Worm (Caenorhabditis elegans) whole organism, L1 larva: ENCODE data around the gene C02B8.1.

Experiments
- C16A3.4 ChIP-seq: fragments of 150-350 bp; optimal IDR thresholded peaks from 2 replicates; lab custom pipeline; 2014; ENCODE audit warnings: missing biosample characterization, missing genetic modification characterization
- C34B4.2 ChIP-seq: sonication (generic microtip); optimal IDR thresholded peaks from 2 replicates; lab custom pipeline; 2017; ENCODE audit warnings: mild to moderate bottlenecking, missing genetic modification characterization, missing compliant biosample characterization
- F16B12.6 ChIP-seq: fragments of 150-350 bp; optimal IDR thresholded peaks from 2 replicates; lab custom pipeline; 2014; ENCODE audit warnings: missing biosample characterization, missing genetic modification characterization
- aly-2 ChIP-seq: fragments of 150-350 bp; optimal IDR thresholded peaks from 2 replicates; lab custom pipeline; 2014; ENCODE audit warnings: missing biosample characterization, missing genetic modification characterization
- blmp-1 ChIP-seq: fragments of 150-350 bp; optimal IDR thresholded peaks from 2 replicates; lab custom pipeline; 2014; ENCODE audit warnings: missing biosample characterization, missing genetic modification characterization
- ceh-63 ChIP-seq: fragments of 200-800 bp; sonication (Bioruptor generic); optimal IDR thresholded peaks from 2 replicates; lab custom pipeline; 2018; ENCODE audit warnings: mild to moderate bottlenecking, missing genetic modification characterization, missing compliant biosample characterization
- ceh-82 ChIP-seq, 3 experiments: fragments of 150-350 bp in 1 of 3; sonication (generic microtip) in 2 of 3; optimal IDR thresholded peaks; 2 replicates each; lab custom pipeline; 2014 to 2017; ENCODE audit warnings: missing biosample characterization in 3 of 3, missing genetic modification characterization in 3 of 3
- ceh-90 ChIP-seq: sonication (generic microtip); optimal IDR thresholded peaks from 2 replicates; lab custom pipeline; 2016; ENCODE audit warnings: missing genetic modification characterization, missing compliant biosample characterization
- ces-1 ChIP-seq: fragments of 150-350 bp; optimal IDR thresholded peaks from 2 replicates; lab custom pipeline; 2014; ENCODE audit warnings: missing biosample characterization, missing genetic modification reagents, missing genetic modification characterization
- dpl-1 ChIP-seq, 3 experiments: fragments of 150-350 bp in 2 of 3; sonication (generic microtip) in 1 of 3; optimal IDR thresholded peaks; 2 replicates each; lab custom pipeline; 2014 to 2017; ENCODE audit warnings: missing biosample characterization in 3 of 3, missing genetic modification characterization in 3 of 3, missing genetic modification reagents in 3 of 3
- dsc-1 ChIP-seq: sonication (generic microtip); optimal IDR thresholded peaks from 2 replicates; lab custom pipeline; 2016; ENCODE audit warnings: mild to moderate bottlenecking, missing genetic modification characterization, missing compliant biosample characterization
- efl-1 ChIP-seq, 4 experiments: fragments of 150-350 bp; optimal IDR thresholded peaks in 3 of 4; peaks in 1 of 4; 1 replicate in 1 of 4; 2 replicates in 3 of 4; lab custom pipeline; 2014; ENCODE audit warnings: missing biosample characterization in 2 of 4, missing genetic modification characterization in 2 of 4, missing genetic modification reagents in 2 of 4
- elt-2 ChIP-seq: sonication (generic microtip); optimal IDR thresholded peaks from 2 replicates; lab custom pipeline; 2016; ENCODE audit warnings: missing genetic modification characterization, mild to moderate bottlenecking, inconsistent platforms, missing compliant biosample characterization, missing genetic modification reagents
- fkh-4 ChIP-seq: sonication (generic microtip); optimal IDR thresholded peaks from 2 replicates; lab custom pipeline; 2016; ENCODE audit warnings: missing compliant biosample characterization, missing genetic modification characterization, borderline replicate concordance
- fkh-8 ChIP-seq: sonication (generic microtip); optimal IDR thresholded peaks from 2 replicates; lab custom pipeline; 2016; ENCODE audit warnings: mild to moderate bottlenecking, missing genetic modification characterization, missing compliant biosample characterization
- hpl-2 ChIP-seq: fragments of 150-350 bp; optimal IDR thresholded peaks from 2 replicates; lab custom pipeline; 2014; ENCODE audit warnings: missing biosample characterization, missing genetic modification reagents, missing genetic modification characterization
- irx-1 ChIP-seq: sonication (generic microtip); optimal IDR thresholded peaks from 2 replicates; lab custom pipeline; 2016; ENCODE audit warnings: missing genetic modification characterization, missing compliant biosample characterization
- isw-1 ChIP-seq: fragments of 200-800 bp; sonication (Bioruptor generic); IDR thresholded peaks from 2 replicates; pipeline ENCODE4 v1.3.6; 2022; ENCODE audit warnings: missing genetic modification characterization, missing compliant biosample characterization
- lin-13 ChIP-seq: fragments of 150-350 bp; optimal IDR thresholded peaks from 2 replicates; lab custom pipeline; 2014; ENCODE audit warnings: missing biosample characterization, missing genetic modification reagents, missing genetic modification characterization
- lin-14 ChIP-seq: fragments of 200-800 bp; sonication (Bioruptor generic); optimal IDR thresholded peaks from 2 replicates; lab custom pipeline; 2018; ENCODE audit warnings: mild to moderate bottlenecking, missing genetic modification characterization, moderate library complexity, missing compliant biosample characterization
- lin-15B ChIP-seq: fragments of 150-350 bp; sonication (generic microtip); optimal IDR thresholded peaks from 3 replicates; lab custom pipeline; 2014; ENCODE audit warnings: missing biosample characterization, missing genetic modification characterization
- mab-9 ChIP-seq: fragments of 200-800 bp; sonication (Bioruptor generic); IDR thresholded peaks from 2 replicates; pipeline ENCODE4 v1.3.6; 2022; ENCODE audit warnings: missing genetic modification reagents, missing genetic modification characterization, missing compliant biosample characterization
- mep-1 ChIP-seq: fragments of 150-350 bp; optimal IDR thresholded peaks from 2 replicates; lab custom pipeline; 2014; ENCODE audit warnings: missing biosample characterization, missing genetic modification characterization
- nhr-11 ChIP-seq: fragments of 150-350 bp; optimal IDR thresholded peaks from 2 replicates; lab custom pipeline; 2014; ENCODE audit warnings: missing biosample characterization, missing genetic modification characterization
- nhr-12 ChIP-seq: sonication (generic microtip); optimal IDR thresholded peaks from 2 replicates; lab custom pipeline; 2017; ENCODE audit warnings: missing biosample characterization, missing genetic modification characterization
- nhr-71 ChIP-seq: sonication (generic microtip); optimal IDR thresholded peaks from 2 replicates; lab custom pipeline; 2016; ENCODE audit warnings: mild to moderate bottlenecking, missing genetic modification characterization, moderate library complexity, missing compliant biosample characterization
- nhr-76 ChIP-seq: sonication (generic microtip); optimal IDR thresholded peaks from 2 replicates; lab custom pipeline; 2017; ENCODE audit warnings: missing biosample characterization, missing genetic modification characterization
- nhr-90 ChIP-seq: sonication (generic microtip); optimal IDR thresholded peaks from 2 replicates; lab custom pipeline; 2016; ENCODE audit warnings: mild to moderate bottlenecking, missing genetic modification characterization, missing compliant biosample characterization; ENCODE audit not compliant: poor library complexity
- pag-3 ChIP-seq: sonication (generic microtip); optimal IDR thresholded peaks from 2 replicates; lab custom pipeline; 2017; ENCODE audit warnings: missing genetic modification characterization, mild to moderate bottlenecking, missing compliant biosample characterization, antibody characterized with exemption, borderline replicate concordance; ENCODE audit not compliant: insufficient read depth
- pqm-1 ChIP-seq: sonication (generic microtip); optimal IDR thresholded peaks from 3 replicates; lab custom pipeline; 2017; ENCODE audit warnings: missing biosample characterization, missing genetic modification characterization
- snpc-4 ChIP-seq: fragments of 150-350 bp; optimal IDR thresholded peaks from 2 replicates; lab custom pipeline; 2014; ENCODE audit warnings: missing biosample characterization, missing genetic modification characterization
- snu-23 ChIP-seq: sonication (generic microtip); optimal IDR thresholded peaks from 2 replicates; lab custom pipeline; 2016; ENCODE audit warnings: missing genetic modification characterization, missing compliant biosample characterization
- swsn-7 ChIP-seq: sonication (generic microtip); optimal IDR thresholded peaks from 2 replicates; lab custom pipeline; 2016; ENCODE audit warnings: missing genetic modification characterization, missing compliant biosample characterization
- tbx-2 ChIP-seq: sonication (generic microtip); optimal IDR thresholded peaks from 2 replicates; lab custom pipeline; 2016; ENCODE audit warnings: missing genetic modification characterization, missing compliant biosample characterization
- tlp-1 ChIP-seq: fragments of 150-350 bp; optimal IDR thresholded peaks from 2 replicates; lab custom pipeline; 2014; ENCODE audit warnings: missing biosample characterization, missing genetic modification characterization
- unc-98 ChIP-seq: fragments of 200-800 bp; sonication (Bioruptor generic); IDR thresholded peaks from 2 replicates; pipeline ENCODE4 v1.3.6; 2022; ENCODE audit warnings: missing genetic modification characterization, missing compliant biosample characterization
- vab-15 ChIP-seq: sonication (generic microtip); optimal IDR thresholded peaks from 2 replicates; lab custom pipeline; 2017; ENCODE audit warnings: missing genotype, mild to moderate bottlenecking, missing genetic modification characterization, missing compliant biosample characterization
- xbp-1 ChIP-seq: sonication (generic microtip); optimal IDR thresholded peaks from 2 replicates; lab custom pipeline; 2016; ENCODE audit warnings: missing genetic modification characterization, missing compliant biosample characterization
- zip-4 ChIP-seq: fragments of 200-800 bp; sonication (Bioruptor generic); optimal IDR thresholded peaks from 2 replicates; lab custom pipeline; 2018; ENCODE audit warnings: mild to moderate bottlenecking, missing genetic modification characterization, moderate library complexity, missing compliant biosample characterization
- ztf-11 ChIP-seq, 2 experiments: sonication (generic microtip); optimal IDR thresholded peaks; 2 replicates each; lab custom pipeline; 2016 to 2017; ENCODE audit warnings: missing genetic modification characterization in 2 of 2, missing biosample characterization in 1 of 2, missing compliant biosample characterization in 1 of 2
- ztf-4 ChIP-seq: fragments of 150-350 bp; optimal IDR thresholded peaks from 2 replicates; lab custom pipeline; 2014; ENCODE audit warnings: missing biosample characterization, missing genetic modification characterization

Gene C02B8.1

ce11 chrX:8147398-8147797 is at the start of gene C02B8.1:
Gene C02B8.1, plus strand, starts transcription at chrX:8147698.
- no peak for TF ChIP-seq efl-1 (optimal IDR thresholded peaks at IDR 0.05; lab: Kevin White, UChicago)
- TF ChIP-seq efl-1 (GFP tag; optimal IDR thresholded peaks at IDR 0.05 in 1 of 2; lab: Kevin White, UChicago): peak in 1 of 2 experiments; percentile 6
- no peak for TF ChIP-seq lin-13
- TF ChIP-seq, all 84 proteins: peak for 1

ce11 chrX:8098813-8099360 is 48.6 kb upstream of the C02B8.1 start, which contains the start of gene catp-5:
Gene catp-5, minus strand, starts transcription at chrX:8098863.
- TF ChIP-seq tbx-2 (tag; lab: Kevin White, UChicago): no peak
- TF ChIP-seq elt-2 (tag; lab: Kevin White, UChicago): peak; percentile 1
- no peak for TF ChIP-seq snpc-4 (tag; lab: Kevin White, UChicago)
- TF ChIP-seq, all 84 proteins: peak for 1

DNA sequence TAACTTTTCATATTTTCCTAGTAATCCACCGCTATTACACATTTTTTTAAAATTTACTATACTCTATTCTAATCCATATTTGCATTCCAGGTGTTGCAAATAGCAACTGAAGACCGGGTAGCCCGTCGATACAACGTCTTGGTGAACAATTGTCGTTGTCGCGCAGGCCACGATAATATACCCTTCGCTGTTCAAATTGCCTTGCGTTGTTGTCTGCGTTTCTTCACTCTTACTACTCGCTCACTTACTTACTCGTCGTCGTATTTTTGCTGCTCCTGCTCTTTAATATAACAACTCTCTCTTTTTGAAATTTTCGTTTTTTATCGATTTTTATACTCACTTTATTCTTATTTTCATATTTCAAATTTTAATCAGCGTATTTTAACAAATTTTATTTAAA is 43.6 kb upstream of the C02B8.1 start, which contains the start of gene K07E3.2:
K07E3.2 (plus strand) TSS at position 400 of the 400 bp plus-strand sequence.
- TF ChIP-seq nhr-90 (tag; lab: Kevin White, UChicago) (peak; percentile 35), snu-23 (peak; percentile 47), nhr-71 (tag; lab: Kevin White, UChicago) (peak; percentile 17), efl-1 (optimal IDR thresholded peaks at IDR 0.05; lab: Kevin White, UChicago) (no peak), efl-1 (GFP tag; optimal IDR thresholded peaks at IDR 0.05 in 1 of 2; lab: Kevin White, UChicago) (no peak), ztf-11 (tag; optimal IDR thresholded peaks at IDR 0.05; lab: Kevin White, UChicago) (no peak), xbp-1 (tag; lab: Kevin White, UChicago) (peak; percentile 11), ceh-82 (tag; optimal IDR thresholded peaks at IDR 0.05; lab: Kevin White, UChicago) (peak in 1 of 3 experiments; percentile 20)

- TF ChIP-seq efl-1 (optimal IDR thresholded peaks at IDR 0.05; lab: Kevin White, UChicago) (no peak), efl-1 (GFP tag; optimal IDR thresholded peaks at IDR 0.05 in 1 of 2; lab: Kevin White, UChicago) (no peak), elt-2 (tag; lab: Kevin White, UChicago) (no peak), ceh-82 (tag; optimal IDR thresholded peaks at IDR 0.05; lab: Kevin White, UChicago) (no peak), ceh-90 (tag; lab: Kevin White, UChicago) (no peak)
Observed at ce11 chrX:8107921-8108320, 39.6 kb upstream of the C02B8.1 start, which contains the start of gene K07E3.9. Gene K07E3.9, plus strand, starts transcription at chrX:8108221.

- TF ChIP-seq vab-15 (no peak), lin-14 (GFP tag; lab: Kevin White, UChicago) (peak; percentile 52), dsc-1 (no peak), nhr-76 (tag; lab: Kevin White, UChicago) (no peak), nhr-71 (tag; lab: Kevin White, UChicago) (peak; percentile 40), F16B12.6 (peak; percentile 90), irx-1 (tag; lab: Kevin White, UChicago) (peak; percentile 2), fkh-4 (tag; lab: Kevin White, UChicago) (no peak), C16A3.4 (tag; lab: Kevin White, UChicago) (no peak), isw-1 (GFP tag; lab: Robert Waterston, UW) (no peak; the same call in 1 of the 2 replicates), nhr-12 (tag; lab: Kevin White, UChicago) (no peak), pqm-1 (tag; lab: Kevin White, UChicago) (no peak), xbp-1 (tag; lab: Kevin White, UChicago) (peak; percentile 16), dpl-1 (GFP tag; optimal IDR thresholded peaks at IDR 0.05; lab: Kevin White, UChicago) (peak in 1 of 3 experiments; percentile 47), lin-13 (no peak), mab-9 (GFP tag; lab: Robert Waterston, UW) (no peak), snu-23 (peak; percentile 51), swsn-7 (tag; lab: Kevin White, UChicago) (peak; percentile 28), tbx-2 (tag; lab: Kevin White, UChicago) (no peak), ztf-11 (tag; optimal IDR thresholded peaks at IDR 0.05; lab: Kevin White, UChicago) (no peak), lin-15B (tag; lab: Kevin White, UChicago) (no peak), hpl-2 (GFP tag; lab: Kevin White, UChicago) (no peak), tlp-1 (tag; lab: Kevin White, UChicago) (no peak), C34B4.2 (no peak), zip-4 (no peak), fkh-8 (tag; lab: Kevin White, UChicago) (no peak), ces-1 (GFP tag; lab: Kevin White, UChicago) (no peak), aly-2 (tag; lab: Kevin White, UChicago) (no peak), nhr-11 (no peak), unc-98 (GFP tag; lab: Robert Waterston, UW) (no peak), ztf-4 (tag; lab: Kevin White, UChicago) (no peak), blmp-1 (tag; lab: Kevin White, UChicago) (no peak), mep-1 (tag; lab: Kevin White, UChicago) (peak; percentile 70), pag-3 (tag; lab: Kevin White, UChicago) (no peak), ceh-63 (no peak)
Observed at ce11 chrX:8109531-8109930, 38.0 kb upstream of the C02B8.1 start.
